Fruit fly (Drosophila melanogaster) S2 (cell line): ENCODE data around the gene NT1.

Experiments used
- CG8478 ChIP-seq: fragments of >200 bp; optimal IDR thresholded peaks from 2 replicates; lab custom pipeline; 2018
- CTCF ChIP-seq, 2 experiments: fragments of >200 bp; optimal IDR thresholded peaks; 2 replicates each; lab custom pipeline; 2018

DNA sequence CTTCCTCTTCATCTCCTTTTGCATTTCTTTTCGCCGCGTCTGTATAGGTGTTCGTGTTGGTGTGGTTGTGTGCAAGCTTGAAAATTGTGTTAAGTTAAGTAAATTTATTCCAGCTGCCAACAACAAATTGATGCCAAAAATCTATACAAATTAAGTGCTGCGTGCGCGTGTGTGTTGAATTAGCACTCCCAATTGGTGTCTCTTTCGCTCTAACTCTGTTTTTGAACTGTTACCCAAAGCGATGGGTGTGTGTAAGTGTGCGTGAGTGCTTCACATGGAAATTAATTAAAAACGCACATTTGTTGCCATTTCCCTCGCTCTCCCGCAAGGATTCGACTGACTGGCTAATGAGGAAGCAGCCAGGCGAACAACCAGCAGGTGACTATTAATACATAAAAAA is 34.3 kb upstream of the NT1 start:
- TF ChIP-seq CG8478 (lab: Kevin White, UChicago) (no peak), CTCF (optimal IDR thresholded peaks at IDR 0.05; lab: Kevin White, UChicago) (no peak)
